Worm (Caenorhabditis elegans): ENCODE results near the gene spp-12.
A peak's percentile ranks its signal among the peaks of the same experiment; 100 is the strongest.

spp-12 gene

DNA sequence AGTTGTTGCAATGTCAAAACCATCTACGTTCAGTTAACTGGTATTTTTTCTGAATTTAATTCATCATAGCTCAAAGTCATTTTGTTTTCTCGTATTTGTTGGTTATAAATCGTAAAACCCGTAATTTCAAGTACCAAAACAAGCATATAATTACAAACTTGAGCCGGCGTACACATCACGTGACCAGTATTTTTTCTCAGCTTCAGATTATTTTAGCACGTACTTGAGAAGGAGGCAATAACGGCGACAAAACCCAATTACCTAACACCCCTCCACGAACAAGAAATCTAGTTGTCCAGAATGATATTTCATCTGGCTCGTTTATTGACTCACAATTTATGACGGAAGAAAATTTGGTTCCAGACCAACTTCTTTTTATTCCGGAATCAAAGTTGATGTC, 30.7 kb upstream of the spp-12 start, which contains the start of gene srx-135:
Gene srx-135, plus strand, starts transcription at position 301 of the 400 bp plus-strand sequence.
- no peak for TF ChIP-seq unc-55 (GFP tag; optimal IDR thresholded peaks at IDR 0.05)
- TF ChIP-seq R02D3.7 (tag; optimal IDR thresholded peaks at IDR 0.05): no peak
- no peak for TF ChIP-seq lin-39 (tag; optimal IDR thresholded peaks at IDR 0.05)
- TF ChIP-seq mdl-1 (tag; optimal IDR thresholded peaks at IDR 0.05): no peak
- no peak for TF ChIP-seq sem-4 (tag; optimal IDR thresholded peaks at IDR 0.05)
- TF ChIP-seq mbf-1 (tag; optimal IDR thresholded peaks at IDR 0.05): no peak
- TF ChIP-seq nhr-11 (tag; optimal IDR thresholded peaks at IDR 0.05): no peak
- TF ChIP-seq lin-13 (GFP tag; optimal IDR thresholded peaks at IDR 0.05): no peak
- TF ChIP-seq ztf-4 (tag; optimal IDR thresholded peaks at IDR 0.05): no peak
- TF ChIP-seq nhr-12 (tag; optimal IDR thresholded peaks at IDR 0.05): no peak
- no peak for TF ChIP-seq ztf-11 (tag; optimal IDR thresholded peaks at IDR 0.05)
- TF ChIP-seq lin-11 (tag; optimal IDR thresholded peaks at IDR 0.05): no peak
- no peak for TF ChIP-seq unc-62 (GFP tag; optimal IDR thresholded peaks at IDR 0.05)
- no peak for TF ChIP-seq ztf-1 (GFP tag; conservative IDR thresholded peaks at IDR 0.05)

DNA sequence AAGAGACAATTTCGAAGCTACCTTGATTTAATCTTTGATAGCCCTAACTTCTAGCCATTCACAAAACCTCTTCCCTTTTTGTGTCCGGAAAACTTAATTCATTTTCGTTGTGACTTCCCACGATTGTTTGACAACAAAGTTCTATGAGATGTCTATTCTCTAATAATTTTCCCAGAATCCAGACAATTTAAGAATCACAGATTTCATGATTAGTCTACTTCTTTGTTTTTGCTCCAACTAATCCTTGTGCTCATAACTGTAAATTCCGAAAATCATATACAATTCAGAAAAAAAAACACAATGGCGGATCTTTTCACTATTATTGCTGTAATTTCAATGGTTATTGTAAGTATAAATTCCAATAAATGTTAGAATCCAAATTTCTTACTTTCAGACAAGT, 27.1 kb upstream of the spp-12 start, which contains the start of gene srx-137:
Gene srx-137, plus strand, starts transcription at position 301 of the 400 bp plus-strand sequence.
- TF ChIP-seq dmd-4 (tag; optimal IDR thresholded peaks at IDR 0.05) (no peak), F13H6.1 (tag; optimal IDR thresholded peaks at IDR 0.05) (no peak), unc-62 (GFP tag; optimal IDR thresholded peaks at IDR 0.05) (no peak), snpc-4 (tag; optimal IDR thresholded peaks at IDR 0.05) (no peak), C34F6.9 (tag; optimal IDR thresholded peaks at IDR 0.05) (no peak)

DNA sequence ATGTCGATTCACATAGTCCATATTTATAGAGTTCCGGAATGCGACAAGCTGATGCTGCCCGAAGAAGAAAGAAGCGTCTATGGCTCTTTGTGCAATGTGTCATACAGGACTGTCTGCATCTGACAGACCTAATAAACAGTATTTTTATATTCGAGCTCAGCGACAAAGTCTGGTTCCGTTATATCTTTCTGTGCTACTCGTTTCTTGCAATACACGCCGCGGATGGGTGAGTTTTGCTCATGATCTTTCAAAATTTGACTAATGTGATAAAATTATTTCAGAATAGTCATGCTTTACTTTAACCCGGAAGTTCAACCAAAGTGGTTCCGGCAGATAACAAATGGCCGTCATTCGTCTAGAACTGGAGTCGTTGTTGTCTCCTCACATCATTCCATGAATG, 25.9 kb upstream of the spp-12 start:
- no peak for TF ChIP-seq egl-27 (tag; optimal IDR thresholded peaks at IDR 0.05)
- TF ChIP-seq aly-2 (tag; optimal IDR thresholded peaks at IDR 0.05): no peak
- TF ChIP-seq ceh-82 (tag; optimal IDR thresholded peaks at IDR 0.05): no peak
- no peak for TF ChIP-seq mbf-1 (tag; optimal IDR thresholded peaks at IDR 0.05)
- no peak for TF ChIP-seq crh-2 (tag; optimal IDR thresholded peaks at IDR 0.05)
- no peak for TF ChIP-seq nhr-77 (tag; optimal IDR thresholded peaks at IDR 0.05)
- TF ChIP-seq nhr-23 (tag; optimal IDR thresholded peaks at IDR 0.05): no peak
- no peak for TF ChIP-seq sem-4 (tag; optimal IDR thresholded peaks at IDR 0.05)
- no peak for TF ChIP-seq nhr-21 (tag; optimal IDR thresholded peaks at IDR 0.05)
- no peak for TF ChIP-seq nhr-25 (tag; optimal IDR thresholded peaks at IDR 0.05)
- TF ChIP-seq mab-5 (tag; optimal IDR thresholded peaks at IDR 0.05): no peak
- TF ChIP-seq nhr-10 (tag; optimal IDR thresholded peaks at IDR 0.05): no peak
- TF ChIP-seq nhr-129 (tag; optimal IDR thresholded peaks at IDR 0.05): no peak
- TF ChIP-seq unc-55 (GFP tag; optimal IDR thresholded peaks at IDR 0.05): no peak
- TF ChIP-seq skn-1 (tag; optimal IDR thresholded peaks at IDR 0.05): no peak
- no peak for TF ChIP-seq gmeb-1 (tag; optimal IDR thresholded peaks at IDR 0.05)
- no peak for TF ChIP-seq snpc-4 (tag; optimal IDR thresholded peaks at IDR 0.05)
- no peak for TF ChIP-seq blmp-1 (tag; optimal IDR thresholded peaks at IDR 0.05; ENCODE audit: insufficient read depth)
- TF ChIP-seq zag-1 (tag; optimal IDR thresholded peaks at IDR 0.05): no peak
- no peak for TF ChIP-seq F13H6.1 (tag; optimal IDR thresholded peaks at IDR 0.05)

DNA sequence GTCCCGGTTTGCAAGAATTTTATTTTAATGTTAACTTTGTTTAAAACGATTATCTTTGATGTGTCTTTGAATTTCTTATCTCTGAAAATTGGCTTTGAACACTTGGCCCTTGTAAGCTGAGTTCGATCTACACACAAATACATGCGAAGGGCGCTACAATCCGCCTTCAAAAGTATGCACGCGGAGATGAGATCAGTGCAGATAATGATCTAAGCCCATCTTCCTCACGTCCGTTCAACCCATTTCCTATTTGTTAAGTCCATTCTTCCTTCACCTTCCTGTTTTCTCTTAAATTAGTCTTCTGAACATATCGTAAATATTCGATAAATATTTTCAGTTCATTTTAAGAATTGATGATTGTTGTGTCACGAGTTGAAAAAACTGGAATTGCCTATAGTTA, 23.3 kb upstream of the spp-12 start, which contains the start of gene nhr-175:
Gene nhr-175, plus strand, starts transcription at position 339 of the 400 bp plus-strand sequence.
- TF ChIP-seq aly-2 (tag; optimal IDR thresholded peaks at IDR 0.05) (no peak), elt-1 (tag; optimal IDR thresholded peaks at IDR 0.05) (peak; percentile 87), sma-9 (GFP tag; optimal IDR thresholded peaks at IDR 0.05) (peak; percentile 69), sma-9 (tag; optimal IDR thresholded peaks at IDR 0.05) (no peak), nhr-23 (tag; optimal IDR thresholded peaks at IDR 0.05) (peak; percentile 52), ZK546.5 (tag; optimal IDR thresholded peaks at IDR 0.05) (no peak), nhr-21 (tag; optimal IDR thresholded peaks at IDR 0.05) (no peak), ceh-16 (tag; optimal IDR thresholded peaks at IDR 0.05) (peak; percentile 62), unc-62 (GFP tag; optimal IDR thresholded peaks at IDR 0.05) (no peak)

DNA sequence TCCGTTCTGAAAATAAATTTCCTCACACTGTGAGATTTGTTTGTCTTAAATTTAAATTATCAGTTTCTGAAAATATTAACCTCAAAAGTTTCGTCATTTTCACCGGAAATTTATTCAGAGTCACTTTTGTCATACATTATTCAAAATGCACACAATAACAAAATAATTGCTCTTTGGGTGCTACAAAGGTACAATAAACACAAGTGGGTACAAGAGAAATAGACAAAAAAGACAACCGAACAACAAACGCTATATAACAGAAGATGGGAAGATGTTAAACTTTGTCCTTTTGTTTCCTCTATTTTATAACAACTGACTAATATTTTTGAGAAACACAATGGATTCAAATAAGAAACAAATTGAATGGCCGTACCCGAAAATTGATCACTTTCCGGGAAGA, 20.1 kb upstream of the spp-12 start:
- TF ChIP-seq lin-11 (tag; optimal IDR thresholded peaks at IDR 0.05): no peak
- peak; percentile 46 for TF ChIP-seq nhr-11 (tag; optimal IDR thresholded peaks at IDR 0.05)
